Worm (Caenorhabditis elegans): ENCODE results near the gene srp-1.

The srp-1 gene

DNA sequence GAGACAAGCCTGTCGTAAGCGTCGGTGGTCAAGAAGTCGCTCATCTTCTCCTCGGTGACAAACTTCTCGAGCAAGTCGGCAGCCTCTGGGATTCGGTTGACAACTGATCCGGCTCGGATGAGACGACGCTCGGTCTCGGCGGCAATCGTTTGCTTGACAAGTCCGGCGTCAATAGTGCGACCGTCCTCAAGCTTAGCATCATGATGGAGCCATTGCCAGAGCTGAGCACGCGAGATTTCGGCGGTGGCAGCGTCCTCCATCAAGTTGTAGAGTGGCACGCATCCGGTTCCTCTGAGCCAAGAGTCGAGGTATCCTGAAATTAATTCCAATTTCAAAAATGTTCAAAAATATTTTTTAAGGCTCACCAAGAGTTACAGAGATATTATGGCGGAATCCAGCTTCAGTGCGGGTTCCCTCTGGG lies 28.6 kb upstream of the srp-1 start:
- TF ChIP-seq sma-3 (GFP tag; optimal IDR thresholded peaks at IDR 0.05), result peak; percentile 31
- no peak for TF ChIP-seq ztf-11 (tag; optimal IDR thresholded peaks at IDR 0.05)
- TF ChIP-seq aly-2 (tag; optimal IDR thresholded peaks at IDR 0.05), result no peak

DNA sequence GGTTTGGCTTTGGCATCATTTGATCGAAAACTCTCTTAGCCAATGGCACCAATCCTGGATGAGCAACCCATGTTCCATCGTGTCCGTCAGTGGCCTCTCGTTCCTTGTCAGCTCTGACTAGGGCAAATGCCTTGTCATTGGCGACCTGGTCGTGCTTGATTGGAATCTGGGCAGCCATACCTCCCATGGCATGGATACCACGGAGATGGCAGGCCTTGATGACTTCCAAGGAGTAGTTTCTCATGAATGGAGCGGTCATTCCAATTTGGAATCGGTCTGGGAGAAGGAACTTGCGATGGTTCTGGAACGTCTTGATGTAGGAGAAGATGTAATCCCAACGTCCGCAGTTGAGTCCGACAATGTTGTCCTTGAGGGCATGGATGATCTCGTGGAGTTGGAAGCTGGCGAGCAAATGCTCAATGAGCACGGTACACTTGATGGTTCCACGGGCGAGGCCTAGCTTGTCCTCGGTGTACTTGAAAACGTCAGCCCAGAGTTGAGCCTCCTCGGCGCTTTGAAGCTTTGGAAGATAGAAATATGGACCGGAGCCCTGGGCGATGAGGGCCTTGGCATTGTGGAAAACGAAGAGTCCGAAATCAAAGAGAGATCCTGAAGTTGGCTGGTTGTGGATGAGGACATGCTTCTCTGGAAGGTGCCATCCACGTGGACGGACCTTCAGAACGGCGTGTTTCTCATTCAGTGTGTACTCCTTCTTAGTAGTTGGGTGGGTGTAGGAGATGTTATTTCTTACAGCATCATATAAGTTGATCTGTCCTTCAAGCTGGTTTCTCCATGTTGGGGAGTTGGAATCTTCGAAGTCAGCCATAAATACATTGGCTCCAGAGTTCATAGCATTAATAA lies 27.9 kb upstream of the srp-1 start:
- TF ChIP-seq Y55F3AM.14 (GFP tag; optimal IDR thresholded peaks at IDR 0.05) (peak; percentile 14), nhr-25 (tag; optimal IDR thresholded peaks at IDR 0.05) (no peak), unc-39 (tag; optimal IDR thresholded peaks at IDR 0.05) (no peak), peb-1 (tag; optimal IDR thresholded peaks at IDR 0.05) (no peak), skn-1 (tag; optimal IDR thresholded peaks at IDR 0.05) (no peak), nhr-129 (tag; optimal IDR thresholded peaks at IDR 0.05) (peak; percentile 35), zag-1 (tag; optimal IDR thresholded peaks at IDR 0.05) (no peak), lin-39 (tag; optimal IDR thresholded peaks at IDR 0.05) (no peak), ztf-11 (tag; optimal IDR thresholded peaks at IDR 0.05) (no peak), aly-2 (tag; optimal IDR thresholded peaks at IDR 0.05) (no peak), alr-1 (tag; optimal IDR thresholded peaks at IDR 0.05) (no peak), dmd-4 (tag; optimal IDR thresholded peaks at IDR 0.05) (no peak), ztf-1 (GFP tag; conservative IDR thresholded peaks at IDR 0.05) (no peak), ceh-82 (tag; optimal IDR thresholded peaks at IDR 0.05) (no peak), nhr-21 (tag; optimal IDR thresholded peaks at IDR 0.05) (peak; percentile 16), mdl-1 (tag; optimal IDR thresholded peaks at IDR 0.05) (no peak), nhr-237 (tag; optimal IDR thresholded peaks at IDR 0.05) (no peak), sma-9 (GFP tag; optimal IDR thresholded peaks at IDR 0.05) (peak; percentile 41), sma-9 (tag; optimal IDR thresholded peaks at IDR 0.05) (no peak), elt-3 (tag; optimal IDR thresholded peaks at IDR 0.05) (no peak), lin-11 (tag; optimal IDR thresholded peaks at IDR 0.05) (peak; percentile 13), C34F6.9 (tag; optimal IDR thresholded peaks at IDR 0.05) (no peak), ama-1 (optimal IDR thresholded peaks at IDR 0.05) (peak; percentile 92)

DNA sequence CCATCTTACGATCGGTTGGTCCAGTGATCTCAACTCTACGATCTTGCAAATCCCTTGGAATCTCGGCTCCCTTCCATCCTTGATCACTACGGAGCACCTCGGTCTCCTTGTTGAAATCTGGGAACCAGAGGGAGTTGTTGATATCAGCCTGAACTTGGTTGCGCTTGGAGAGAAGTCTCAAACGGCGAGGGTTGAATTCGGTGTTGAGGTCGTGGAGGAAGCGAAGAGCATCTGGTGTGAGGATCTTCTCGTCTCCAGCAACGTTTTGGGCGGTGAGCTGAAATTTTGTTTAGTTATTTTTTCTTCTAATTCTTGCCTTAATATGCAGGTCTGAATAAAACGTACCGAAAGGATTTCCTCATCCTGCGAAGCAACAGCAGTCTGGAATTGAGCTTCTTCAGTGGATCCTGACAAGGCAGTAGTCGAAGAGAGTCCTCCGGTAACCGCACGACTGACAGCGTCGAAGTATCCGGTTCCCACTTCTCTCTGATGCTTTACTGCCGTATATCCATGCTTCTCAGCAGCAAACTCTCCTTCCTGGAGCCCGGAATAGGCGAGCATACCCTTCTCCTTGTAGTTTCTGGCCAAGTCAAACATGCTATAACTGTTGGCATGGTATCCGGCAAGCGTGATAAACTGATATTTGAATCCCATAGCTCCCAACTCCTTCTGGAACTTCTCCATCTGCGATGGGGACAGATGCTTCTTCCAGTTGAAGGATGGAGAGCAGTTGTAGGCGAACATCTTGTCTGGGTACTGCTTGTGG lies 27.1 kb upstream of the srp-1 start:
- no peak for TF ChIP-seq lin-39 (tag; optimal IDR thresholded peaks at IDR 0.05)
- peak; percentile 94 for TF ChIP-seq ama-1 (optimal IDR thresholded peaks at IDR 0.05)
- TF ChIP-seq Y55F3AM.14 (GFP tag; optimal IDR thresholded peaks at IDR 0.05), result peak; percentile 27
- TF ChIP-seq lin-11 (tag; optimal IDR thresholded peaks at IDR 0.05), result no peak
- TF ChIP-seq crh-2 (tag; optimal IDR thresholded peaks at IDR 0.05), result peak; percentile 14
- TF ChIP-seq C34F6.9 (tag; optimal IDR thresholded peaks at IDR 0.05), result no peak
- TF ChIP-seq lsy-2 (tag; optimal IDR thresholded peaks at IDR 0.05), result peak in 1 of 2 experiments; percentile 29

DNA sequence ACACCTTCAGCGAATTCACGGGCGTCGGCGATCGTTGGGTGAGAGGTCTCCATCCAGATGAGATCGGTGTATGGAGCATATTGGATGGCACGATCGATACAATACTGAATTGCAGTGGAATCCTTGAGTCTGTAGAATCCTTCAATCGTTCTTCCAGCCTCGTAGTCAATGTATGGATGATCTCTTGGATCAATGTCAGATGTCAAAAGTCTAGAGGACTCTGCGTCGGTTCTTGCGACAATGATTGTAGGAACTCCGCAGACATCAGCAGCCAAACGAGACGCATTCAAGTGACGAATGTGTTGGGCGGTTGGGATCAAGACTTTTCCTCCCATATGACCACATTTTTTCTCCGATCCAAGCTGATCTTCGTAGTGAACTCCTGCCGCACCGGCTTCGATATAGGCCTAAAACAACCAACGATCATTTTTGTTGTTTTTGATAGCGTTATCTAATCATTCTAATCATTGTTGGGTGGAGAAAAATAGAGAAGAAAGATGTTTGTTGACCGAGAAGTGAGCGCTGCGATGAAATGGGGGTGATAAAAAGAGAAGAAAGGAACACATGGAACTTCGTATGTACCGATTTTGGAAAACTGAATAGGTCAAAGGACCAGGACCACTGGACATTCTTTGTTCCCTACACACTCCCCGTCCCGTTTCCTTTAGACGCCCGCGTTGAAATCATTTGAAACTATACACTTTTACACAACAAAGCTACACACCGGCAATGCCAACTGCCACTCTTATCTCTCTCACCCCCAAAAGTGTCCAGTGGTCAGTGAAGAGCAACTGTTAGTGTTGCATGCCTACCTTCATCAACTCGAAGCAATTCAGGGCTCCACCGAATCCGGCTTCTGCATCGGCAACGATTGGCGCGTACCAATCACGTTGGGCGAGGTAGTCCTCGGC lies 26.3 kb upstream of the srp-1 start:
- TF ChIP-seq sem-4 (tag; optimal IDR thresholded peaks at IDR 0.05) (no peak), ama-1 (optimal IDR thresholded peaks at IDR 0.05) (peak; percentile 76), ztf-11 (tag; optimal IDR thresholded peaks at IDR 0.05) (no peak), aly-2 (tag; optimal IDR thresholded peaks at IDR 0.05) (no peak), lin-13 (GFP tag; optimal IDR thresholded peaks at IDR 0.05) (peak; percentile 48), fos-1 (tag; optimal IDR thresholded peaks at IDR 0.05) (peak; percentile 1), nhr-21 (tag; optimal IDR thresholded peaks at IDR 0.05) (peak; percentile 41), nhr-6 (tag; optimal IDR thresholded peaks at IDR 0.05) (peak; percentile 59), nhr-129 (tag; optimal IDR thresholded peaks at IDR 0.05) (peak; percentile 19), lsy-2 (tag; optimal IDR thresholded peaks at IDR 0.05) (peak in 1 of 2 experiments; percentile 23), lin-11 (tag; optimal IDR thresholded peaks at IDR 0.05) (peak; percentile 38), crh-2 (tag; optimal IDR thresholded peaks at IDR 0.05) (peak; percentile 24), sma-9 (GFP tag; optimal IDR thresholded peaks at IDR 0.05) (peak; percentile 20), sma-9 (tag; optimal IDR thresholded peaks at IDR 0.05) (no peak)

All from whole organism, L2 larva.